Fruit fly (Drosophila melanogaster) whole organism, pupa: Measurements from ENCODE around the gene Sfp84E.
A peak's percentile ranks its signal among the peaks of the same experiment; 100 is the strongest.

Experiments used
- CG12605 ChIP-seq: fragments of 200-800 bp; sonication (Bioruptor generic); IDR thresholded peaks from 2 replicates; pipeline ENCODE4 v1.3.6; 2022; ENCODE audit warnings: missing biosample characterization, missing genetic modification characterization
- CG13204 ChIP-seq: fragments of 200-800 bp; sonication (Bioruptor generic); optimal IDR thresholded peaks from 2 replicates; lab custom pipeline; 2018; ENCODE audit warnings: missing biosample characterization, mild to moderate bottlenecking, missing genetic modification characterization, moderate library complexity
- CG32121 ChIP-seq: fragments of 200-800 bp; sonication (Bioruptor generic); IDR thresholded peaks from 2 replicates; pipeline ENCODE4 v1.3.6; 2022; ENCODE audit warnings: missing biosample characterization, missing genetic modification characterization
- CG4496 ChIP-seq: fragments of 200-800 bp; sonication (Bioruptor generic); IDR thresholded peaks from 3 replicates; pipeline ENCODE4 v1.3.6; 2022; ENCODE audit warnings: missing biosample characterization, missing genetic modification characterization
- CG8301 ChIP-seq: fragments of 200-800 bp; sonication (Bioruptor generic); optimal IDR thresholded peaks from 2 replicates; lab custom pipeline; 2018; ENCODE audit warnings: missing biosample characterization, mild to moderate bottlenecking, missing genetic modification characterization
- CG9948 ChIP-seq: fragments of 200-800 bp; sonication (Bioruptor generic); optimal IDR thresholded peaks from 2 replicates; lab custom pipeline; 2018; ENCODE audit warnings: missing biosample characterization, mild to moderate bottlenecking, missing genetic modification characterization, moderate library complexity
- EcR ChIP-seq: fragments of 200-800 bp; sonication (Bioruptor generic); optimal IDR thresholded peaks from 3 replicates; lab custom pipeline; 2019; ENCODE audit warnings: missing biosample characterization, missing genetic modification characterization, mild to moderate bottlenecking, moderate library complexity, missing genetic modification reagents
- Ets98B ChIP-seq: fragments of 200-800 bp; sonication (Bioruptor generic); IDR thresholded peaks from 2 replicates; pipeline ENCODE4 v1.3.6; 2022; ENCODE audit warnings: missing biosample characterization, missing genetic modification characterization
- rn ChIP-seq: fragments of 200-800 bp; sonication (Bioruptor generic); IDR thresholded peaks from 2 replicates; pipeline ENCODE4 v1.3.6; 2022; ENCODE audit warnings: missing biosample characterization, missing genetic modification characterization

DNA sequence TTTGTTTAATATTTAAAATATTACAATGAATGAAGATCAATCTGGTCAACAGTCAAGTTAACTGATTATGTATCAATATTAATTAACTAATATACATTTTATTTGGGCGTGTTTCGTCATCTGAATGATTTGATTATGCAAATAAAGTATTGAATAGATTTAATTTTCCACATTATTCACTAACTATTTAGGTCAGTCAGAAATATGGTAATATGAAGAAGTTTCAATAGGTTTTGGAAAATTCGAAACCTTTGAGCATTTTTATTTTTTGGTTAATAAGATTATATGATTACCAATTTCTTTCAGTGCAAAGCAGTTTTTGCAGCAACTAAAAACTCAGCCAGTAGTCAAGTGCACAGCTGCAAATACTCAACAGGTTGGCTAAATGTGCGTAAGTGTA is 12.0 kb upstream of the Sfp84E start:
- TF ChIP-seq Ets98B (GFP tag; lab: Robert Waterston, UW) (no peak), rn (GFP tag; lab: Robert Waterston, UW) (no peak), CG32121 (peak; percentile 24; the same call in 1 of the 2 replicates), CG13204 (no peak), CG12605 (GFP tag; lab: Robert Waterston, UW) (no peak), CG8301 (peak; percentile 48), CG9948 (tag; lab: Kevin White, UChicago) (no peak), EcR (GFP tag; lab: Kevin White, UChicago) (no peak), CG4496 (GFP tag; lab: Robert Waterston, UW) (peak; percentile 55; the same call in 2 of the 3 replicates)
